Fruit fly (Drosophila melanogaster): ENCODE measurements around the gene RpL17.

The RpL17 gene

dm6 chrX:6770924-6771323 is 26.9 kb upstream of the RpL17 start, which contains the start of gene Coq7 (continued):
- TF ChIP-seq gem (tag; optimal IDR thresholded peaks at IDR 0.05) (peak; percentile 92), lov (optimal IDR thresholded peaks at IDR 0.05) (no peak), lov (GFP tag; IDR thresholded peaks at IDR 0.05) (peak; percentile 89), stc (GFP tag; IDR thresholded peaks at IDR 0.05) (peak; percentile 91), CG15601 (tag; optimal IDR thresholded peaks at IDR 0.05) (no peak), ttk (GFP tag; IDR thresholded peaks at IDR 0.05) (peak; percentile 88), Aef1 (GFP tag; IDR thresholded peaks at IDR 0.05) (peak; percentile 92), C15 (GFP tag; IDR thresholded peaks at IDR 0.05) (peak; percentile 62; the same call in 1 of the 3 replicates), Ada2b (GFP tag; IDR thresholded peaks at IDR 0.05) (peak; percentile 91), ase (GFP tag; IDR thresholded peaks at IDR 0.05) (peak; percentile 89), CG15269 (tag; optimal IDR thresholded peaks at IDR 0.05) (no peak), Optix (GFP tag; IDR thresholded peaks at IDR 0.05) (peak; percentile 90), HLH3B (GFP tag; IDR thresholded peaks at IDR 0.05) (peak; percentile 87), CG1529 (GFP tag; optimal IDR thresholded peaks at IDR 0.05) (peak; percentile 66), ato (GFP tag; IDR thresholded peaks at IDR 0.05; ENCODE audit: partially characterized antibody) (peak; percentile 89), CoRest (tag; optimal IDR thresholded peaks at IDR 0.05) (peak; percentile 89), CG31365 (tag; optimal IDR thresholded peaks at IDR 0.05) (no peak), nerfin-1 (tag; optimal IDR thresholded peaks at IDR 0.05) (no peak), CG7963 (GFP tag; IDR thresholded peaks at IDR 0.05; ENCODE audit: partially characterized antibody) (peak; percentile 89), bbx (GFP tag; IDR thresholded peaks at IDR 0.05; ENCODE audit: partially characterized antibody) (peak; percentile 95), CG6791 (GFP tag; IDR thresholded peaks at IDR 0.05; ENCODE audit: partially characterized antibody) (peak; percentile 95), pros (GFP tag; optimal IDR thresholded peaks at IDR 0.05) (no peak), Sox102F (GFP tag; optimal IDR thresholded peaks at IDR 0.05) (peak; percentile 89), z (GFP tag; IDR thresholded peaks at IDR 0.05) (0 out of 3 replicates have a peak, but pooled peaks have one; percentile 10), cwo (GFP tag; optimal IDR thresholded peaks at IDR 0.05) (peak; percentile 72), klu (GFP tag; IDR thresholded peaks at IDR 0.05) (peak; percentile 76), luna (GFP tag; optimal IDR thresholded peaks at IDR 0.05) (no peak), aop (GFP tag; IDR thresholded peaks at IDR 0.05) (peak; percentile 70), Pdp1 (GFP tag; optimal IDR thresholded peaks at IDR 0.05) (peak in 1 of 2 experiments; percentile 70), CG31388 (GFP tag; optimal IDR thresholded peaks at IDR 0.05) (peak; percentile 43), yki (optimal IDR thresholded peaks at IDR 0.05) (no peak), CG14014 (GFP tag; IDR thresholded peaks at IDR 0.05) (peak; percentile 90), lmd (GFP tag; IDR thresholded peaks at IDR 0.05) (peak; percentile 93), wdn (GFP tag; IDR thresholded peaks at IDR 0.05) (peak; percentile 76), kni (GFP tag; optimal IDR thresholded peaks at IDR 0.05) (no peak), CG34224 (GFP tag; IDR thresholded peaks at IDR 0.05; ENCODE audit: partially characterized antibody) (peak; percentile 98), dmrt99B (tag; optimal IDR thresholded peaks at IDR 0.05) (no peak), CG4282 (GFP tag; optimal IDR thresholded peaks at IDR 0.05) (no peak), Stat92E (GFP tag; optimal IDR thresholded peaks at IDR 0.05) (no peak), Doc3 (GFP tag; IDR thresholded peaks at IDR 0.05; ENCODE audit: partially characterized antibody) (peak; percentile 99), Six4 (GFP tag; optimal IDR thresholded peaks at IDR 0.05) (no peak), CG8924 (tag; optimal IDR thresholded peaks at IDR 0.05) (peak; percentile 88), exex (tag; optimal IDR thresholded peaks at IDR 0.05) (no peak), CG1603 (tag; optimal IDR thresholded peaks at IDR 0.05) (no peak), vfl (GFP tag; optimal IDR thresholded peaks at IDR 0.05) (peak; percentile 74), PHDP (tag; optimal IDR thresholded peaks at IDR 0.05) (no peak), CG11696 (GFP tag; IDR thresholded peaks at IDR 0.05) (peak; percentile 60), gcm (GFP tag; optimal IDR thresholded peaks at IDR 0.05) (no peak), CG11085 (GFP tag; IDR thresholded peaks at IDR 0.05) (peak; percentile 82), danr (GFP tag; IDR thresholded peaks at IDR 0.05) (peak; percentile 83), p53 (GFP tag; optimal IDR thresholded peaks at IDR 0.05) (no peak)

Data from whole organism, embryonic.